Worm (Caenorhabditis elegans): ENCODE results near the gene bath-42.

DNA sequence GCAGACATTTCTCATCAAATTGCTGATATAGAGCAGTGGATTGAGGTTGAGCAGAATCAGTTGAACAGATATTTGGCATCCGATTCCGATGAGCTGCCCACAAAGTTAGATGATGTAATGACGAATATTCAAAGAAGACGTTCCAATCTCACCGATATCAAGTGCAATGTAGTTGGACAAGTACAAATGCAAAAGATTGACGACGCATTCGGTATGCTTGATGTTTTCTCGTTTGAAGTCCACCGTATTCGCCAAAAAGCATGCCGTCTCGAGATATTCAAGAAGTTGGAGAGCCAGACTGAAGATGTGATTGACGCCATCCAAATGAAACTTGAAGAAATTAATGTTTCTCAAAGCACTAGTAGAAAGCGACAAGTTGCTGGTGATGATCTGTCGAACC, 21.9 kb upstream of the bath-42 start:
- TF ChIP-seq lin-13 (tag; optimal IDR thresholded peaks at IDR 0.05) (no peak), elt-3 (tag; optimal IDR thresholded peaks at IDR 0.05) (no peak), ztf-11 (tag; optimal IDR thresholded peaks at IDR 0.05) (no peak), nhr-76 (tag; optimal IDR thresholded peaks at IDR 0.05) (no peak), sem-2 (GFP tag; optimal IDR thresholded peaks at IDR 0.05) (no peak), unc-39 (tag; optimal IDR thresholded peaks at IDR 0.05) (no peak), ceh-43 (GFP tag; optimal IDR thresholded peaks at IDR 0.05) (no peak), ces-1 (GFP tag; optimal IDR thresholded peaks at IDR 0.05) (no peak), blmp-1 (tag; optimal IDR thresholded peaks at IDR 0.05) (no peak), nhr-2 (tag; optimal IDR thresholded peaks at IDR 0.05) (no peak), unc-62 (GFP tag; optimal IDR thresholded peaks at IDR 0.05) (no peak), ceh-83 (GFP tag; optimal IDR thresholded peaks at IDR 0.05) (no peak), tbx-8 (GFP tag; optimal IDR thresholded peaks at IDR 0.05) (no peak)

Data from whole organism, mixed stage, embryonic.